Fruit fly (Drosophila melanogaster) whole organism, embryonic: ENCODE measurements around the gene cry.
A peak's percentile ranks its signal among the peaks of the same experiment; 100 is the strongest.

Experiments
- Atf3 ChIP-seq: fragments of 200-800 bp; sonication (Bioruptor generic); optimal IDR thresholded peaks from 3 replicates; lab custom pipeline; 2016; ENCODE audit warnings: missing biosample characterization, missing genetic modification characterization
- CG10147 ChIP-seq: fragments of 200-800 bp; sonication (Bioruptor generic); optimal IDR thresholded peaks from 2 replicates; lab custom pipeline; 2019; ENCODE audit warnings: missing biosample characterization, mild to moderate bottlenecking, missing genetic modification characterization, moderate library complexity
- CG11504 ChIP-seq: fragments of 200-800 bp; sonication (Bioruptor generic); optimal IDR thresholded peaks from 3 replicates; lab custom pipeline; 2019; ENCODE audit warnings: missing biosample characterization, mild to moderate bottlenecking, missing genetic modification characterization, moderate library complexity
- CG13296 ChIP-seq: fragments of 200-800 bp; sonication (Bioruptor generic); optimal IDR thresholded peaks from 3 replicates; lab custom pipeline; 2018; ENCODE audit warnings: missing biosample characterization, mild to moderate bottlenecking, missing genetic modification characterization
- CG13424 ChIP-seq: fragments of 200-800 bp; sonication (Bioruptor generic); optimal IDR thresholded peaks from 2 replicates; lab custom pipeline; 2019; ENCODE audit warnings: missing biosample characterization, mild to moderate bottlenecking, missing genetic modification characterization, moderate library complexity
- CG14965 ChIP-seq: fragments of 200-800 bp; sonication (Bioruptor generic); optimal IDR thresholded peaks from 2 replicates; lab custom pipeline; 2016; ENCODE audit warnings: missing biosample characterization, missing genetic modification characterization, borderline replicate concordance
- CG17359 ChIP-seq: fragments of 200-800 bp; sonication (Bioruptor generic); optimal IDR thresholded peaks from 3 replicates; lab custom pipeline; 2018; ENCODE audit warnings: missing biosample characterization, mild to moderate bottlenecking, missing genetic modification characterization, moderate library complexity
- CG17361 ChIP-seq: fragments of 200-800 bp; sonication (Bioruptor generic); IDR thresholded peaks from 3 replicates; pipeline ENCODE4 v1.3.6; 2022; ENCODE audit warnings: missing biosample characterization, missing genetic modification characterization
- CG1792 ChIP-seq: fragments of 200-800 bp; sonication (Bioruptor generic); optimal IDR thresholded peaks from 2 replicates; lab custom pipeline; 2016; ENCODE audit warnings: missing biosample characterization, missing genetic modification characterization
- CG30020 ChIP-seq: fragments of 200-800 bp; optimal IDR thresholded peaks from 2 replicates; lab custom pipeline; 2019; ENCODE audit warnings: missing biosample characterization, mild to moderate bottlenecking, missing genetic modification characterization, moderate library complexity
- CG5180 ChIP-seq: fragments of 200-800 bp; sonication (Bioruptor generic); optimal IDR thresholded peaks from 3 replicates; lab custom pipeline; 2017; ENCODE audit warnings: missing biosample characterization, missing genetic modification characterization, mild to moderate bottlenecking, moderate library complexity, missing genetic modification reagents
- CG8290 ChIP-seq, 3 experiments: fragments of 200-800 bp; sonication (Bioruptor generic); optimal IDR thresholded peaks; 2 replicates each; lab custom pipeline; 2016 to 2019; ENCODE audit warnings: missing biosample characterization in 3 of 3, missing genetic modification characterization in 3 of 3, mild to moderate bottlenecking in 2 of 3, moderate library complexity in 1 of 3
- CG8944 ChIP-seq: fragments of 200-800 bp; sonication (Bioruptor generic); optimal IDR thresholded peaks from 3 replicates; lab custom pipeline; 2016; ENCODE audit warnings: missing biosample characterization, missing genetic modification characterization
- D19A ChIP-seq: fragments of 200-800 bp; optimal IDR thresholded peaks from 3 replicates; lab custom pipeline; 2019; ENCODE audit warnings: missing biosample characterization, mild to moderate bottlenecking, missing genetic modification characterization, moderate library complexity
- Deaf1 ChIP-seq: fragments of 200-800 bp; optimal IDR thresholded peaks from 3 replicates; lab custom pipeline; 2019; ENCODE audit warnings: missing biosample characterization, mild to moderate bottlenecking, missing genetic modification characterization, moderate library complexity
- Dp ChIP-seq: fragments of 200-800 bp; sonication (Bioruptor generic); optimal IDR thresholded peaks from 2 replicates; lab custom pipeline; 2018; ENCODE audit warnings: missing biosample characterization, mild to moderate bottlenecking, missing genetic modification characterization, moderate library complexity
- Dref ChIP-seq: fragments of 200-800 bp; sonication (Bioruptor generic); IDR thresholded peaks from 2 replicates; pipeline ENCODE4 v1.3.6; 2022; ENCODE audit warnings: missing biosample characterization, missing genetic modification characterization
- Fer1 ChIP-seq: fragments of 200-800 bp; sonication (Bioruptor generic); optimal IDR thresholded peaks from 2 replicates; lab custom pipeline; 2017; ENCODE audit warnings: missing biosample characterization, mild to moderate bottlenecking, missing genetic modification characterization
- Fer3 ChIP-seq: fragments of 200-800 bp; sonication (Bioruptor generic); optimal IDR thresholded peaks from 2 replicates; lab custom pipeline; 2018; ENCODE audit warnings: missing biosample characterization, mild to moderate bottlenecking, missing genetic modification characterization, moderate library complexity
- Hmr ChIP-seq: fragments of 200-800 bp; sonication (Bioruptor generic); optimal IDR thresholded peaks from 3 replicates; lab custom pipeline; 2017; ENCODE audit warnings: mild to moderate bottlenecking, missing biosample characterization, missing genetic modification reagents, missing genetic modification characterization
- Hr39 ChIP-seq: fragments of >200 bp; optimal IDR thresholded peaks from 2 replicates; lab custom pipeline; 2017
- Mad ChIP-seq: fragments of 200-800 bp; sonication (Bioruptor generic); optimal IDR thresholded peaks from 2 replicates; lab custom pipeline; 2016; ENCODE audit warnings: missing biosample characterization, missing genetic modification characterization
- Meics ChIP-seq: fragments of 200-800 bp; sonication (Bioruptor generic); optimal IDR thresholded peaks from 2 replicates; lab custom pipeline; 2017; ENCODE audit warnings: missing biosample characterization, mild to moderate bottlenecking, missing genetic modification characterization
- NK7.1 ChIP-seq: fragments of 200-800 bp; sonication (Bioruptor generic); optimal IDR thresholded peaks from 3 replicates; lab custom pipeline; 2016; ENCODE audit warnings: missing biosample characterization, missing genetic modification characterization
- NfI ChIP-seq: fragments of 200-800 bp; sonication (Bioruptor generic); optimal IDR thresholded peaks from 3 replicates; lab custom pipeline; 2018; ENCODE audit warnings: missing biosample characterization, mild to moderate bottlenecking, missing genetic modification characterization, moderate library complexity
- Oaz ChIP-seq: fragments of 200-800 bp; sonication (Bioruptor generic); IDR thresholded peaks from 2 replicates; pipeline ENCODE4 v1.3.6; 2022; ENCODE audit warnings: missing biosample characterization, missing genetic modification characterization
- Oli ChIP-seq: fragments of 200-800 bp; sonication (Bioruptor generic); optimal IDR thresholded peaks from 2 replicates; lab custom pipeline; 2018; ENCODE audit warnings: missing biosample characterization, mild to moderate bottlenecking, missing genetic modification characterization, moderate library complexity
- Side ChIP-seq: fragments of 200-800 bp; sonication (Bioruptor generic); optimal IDR thresholded peaks from 2 replicates; lab custom pipeline; 2016; ENCODE audit warnings: missing biosample characterization, missing genetic modification characterization
- Tbp ChIP-seq: fragments of >200 bp; optimal IDR thresholded peaks from 2 replicates; lab custom pipeline; 2018; ENCODE audit warnings: missing biosample characterization, missing genetic modification characterization
- Trl ChIP-seq, 3 experiments: fragments of >200 bp in 2 of 3; fragments of 200-800 bp in 1 of 3; sonication (Bioruptor generic) in 1 of 3; optimal IDR thresholded peaks; 2 replicates in 1 of 3; 3 replicates in 2 of 3; lab custom pipeline; 2016 to 2017; ENCODE audit warnings: missing biosample characterization in 1 of 3, missing genetic modification characterization in 1 of 3
- abd-A ChIP-seq: fragments of 200-800 bp; sonication (Bioruptor generic); optimal IDR thresholded peaks from 3 replicates; lab custom pipeline; 2019; ENCODE audit warnings: missing biosample characterization, mild to moderate bottlenecking, missing genetic modification characterization, moderate library complexity
- bcd ChIP-seq: fragments of 200-800 bp; sonication (Bioruptor generic); optimal IDR thresholded peaks from 2 replicates; lab custom pipeline; 2017; ENCODE audit warnings: missing biosample characterization, mild to moderate bottlenecking, missing genetic modification characterization
- cwo ChIP-seq: fragments of 200-800 bp; sonication (Bioruptor generic); optimal IDR thresholded peaks from 3 replicates; lab custom pipeline; 2017; ENCODE audit warnings: missing biosample characterization, missing genetic modification characterization, mild to moderate bottlenecking, moderate library complexity, missing genetic modification reagents
- dmrt99B ChIP-seq: fragments of 200-800 bp; sonication (Bioruptor generic); optimal IDR thresholded peaks from 2 replicates; lab custom pipeline; 2018; ENCODE audit warnings: missing biosample characterization, mild to moderate bottlenecking, missing genetic modification characterization, moderate library complexity
- dpn ChIP-seq, 2 experiments: fragments of 200-800 bp; sonication (Bioruptor generic); optimal IDR thresholded peaks; 3 replicates each; lab custom pipeline; 2016; ENCODE audit warnings: missing biosample characterization in 2 of 2, missing genetic modification characterization in 2 of 2
- eve ChIP-seq, 2 experiments: fragments of >200 bp; optimal IDR thresholded peaks; 2 replicates each; lab custom pipeline; 2017; ENCODE audit warnings: missing biosample characterization in 2 of 2, missing genetic modification characterization in 2 of 2
- gcm ChIP-seq: fragments of 200-800 bp; sonication (Bioruptor generic); optimal IDR thresholded peaks from 2 replicates; lab custom pipeline; 2019; ENCODE audit warnings: missing biosample characterization, mild to moderate bottlenecking, missing genetic modification characterization, moderate library complexity
- gcm2 ChIP-seq: fragments of 200-800 bp; sonication (Bioruptor generic); optimal IDR thresholded peaks from 2 replicates; lab custom pipeline; 2016; ENCODE audit warnings: missing biosample characterization, missing genetic modification characterization
- hb ChIP-seq: fragments of 200-800 bp; sonication (Bioruptor generic); IDR thresholded peaks from 3 replicates; pipeline ENCODE4 v1.3.6; 2022; ENCODE audit warnings: missing biosample characterization, missing genetic modification characterization; ENCODE audit not compliant: partially characterized antibody
- hth ChIP-seq: fragments of >200 bp; optimal IDR thresholded peaks from 2 replicates; lab custom pipeline; 2017; ENCODE audit warnings: inconsistent platforms
- jigr1 ChIP-seq: fragments of 200-800 bp; sonication (Bioruptor generic); IDR thresholded peaks from 3 replicates; pipeline ENCODE4 v1.3.6; 2022; ENCODE audit warnings: missing biosample characterization, missing genetic modification characterization
- lov ChIP-seq, 2 experiments: fragments of 200-800 bp in 1 of 2; fragments of >200 bp in 1 of 2; sonication (Bioruptor generic) in 1 of 2; IDR thresholded peaks in 1 of 2; optimal IDR thresholded peaks in 1 of 2; 2 replicates in 1 of 2; 3 replicates in 1 of 2; pipeline versions ENCODE4 v1.3.6 to Lab custom; 2017 to 2022; ENCODE audit warnings: missing biosample characterization in 1 of 2, missing genetic modification characterization in 1 of 2
- nom ChIP-seq: fragments of 200-800 bp; sonication (Bioruptor generic); optimal IDR thresholded peaks from 2 replicates; lab custom pipeline; 2017; ENCODE audit warnings: missing biosample characterization, missing genetic modification characterization, mild to moderate bottlenecking, moderate library complexity, missing genetic modification reagents
- pfk ChIP-seq: fragments of 200-800 bp; sonication (Bioruptor generic); optimal IDR thresholded peaks from 2 replicates; lab custom pipeline; 2018; ENCODE audit warnings: missing biosample characterization, mild to moderate bottlenecking, missing genetic modification characterization, moderate library complexity
- pros ChIP-seq: fragments of 200-800 bp; sonication (Bioruptor generic); optimal IDR thresholded peaks from 3 replicates; lab custom pipeline; 2019; ENCODE audit warnings: missing biosample characterization, mild to moderate bottlenecking, missing genetic modification characterization, moderate library complexity
- sens ChIP-seq: fragments of 200-800 bp; sonication (Bioruptor generic); peaks from one replicate; lab custom pipeline; 2016; ENCODE audit warnings: missing biosample characterization, missing genetic modification characterization
- tap ChIP-seq: fragments of 200-800 bp; optimal IDR thresholded peaks from 3 replicates; lab custom pipeline; 2019; ENCODE audit warnings: missing biosample characterization, mild to moderate bottlenecking, missing genetic modification characterization, moderate library complexity
- unpg ChIP-seq: fragments of 200-800 bp; sonication (Bioruptor generic); optimal IDR thresholded peaks from 3 replicates; lab custom pipeline; 2018; ENCODE audit warnings: missing biosample characterization, mild to moderate bottlenecking, missing genetic modification characterization, moderate library complexity
- zen ChIP-seq: fragments of 200-800 bp; sonication (Bioruptor generic); optimal IDR thresholded peaks from 3 replicates; lab custom pipeline; 2018; ENCODE audit warnings: missing biosample characterization, mild to moderate bottlenecking, missing genetic modification characterization, moderate library complexity

The cry gene

dm6 chr3R:19187717-19188149 is 24.2 kb upstream of the cry start (continued):
- TF ChIP-seq CG5180 (GFP tag; lab: Kevin White, UChicago) (peak; percentile 27), NK7.1 (no peak), CG11504 (tag; lab: Kevin White, UChicago) (peak; percentile 68), Oaz (GFP tag; lab: Robert Waterston, UW) (no peak), abd-A (tag; lab: Kevin White, UChicago) (peak; percentile 15), zen (tag; lab: Kevin White, UChicago) (no peak), hb (GFP tag; lab: Robert Waterston, UW) (no peak), Tbp (GFP tag; lab: Kevin White, UChicago) (no peak), Mad (no peak), cwo (GFP tag; lab: Kevin White, UChicago) (no peak), eve (GFP tag; optimal IDR thresholded peaks at IDR 0.05; lab: Kevin White, UChicago) (peak in 1 of 2 experiments; percentile 30), CG17361 (GFP tag; lab: Robert Waterston, UW) (0 out of 3 replicates have a peak, but pooled peaks have one; percentile 21), jigr1 (no peak), tap (tag; lab: Kevin White, UChicago) (peak; percentile 38), Fer3 (peak; percentile 16), hth (no peak), Meics (GFP tag; lab: Kevin White, UChicago) (peak; percentile 21), CG1792 (GFP tag; lab: Kevin White, UChicago) (no peak), Fer1 (GFP tag; lab: Kevin White, UChicago) (peak; percentile 19), pfk (GFP tag; lab: Kevin White, UChicago) (no peak), Dp (GFP tag; lab: Kevin White, UChicago) (no peak), CG8944 (GFP tag; lab: Kevin White, UChicago) (no peak), Oli (tag; lab: Kevin White, UChicago) (peak; percentile 44), dpn (GFP tag; optimal IDR thresholded peaks at IDR 0.05; lab: Kevin White, UChicago) (peak in 1 of 2 experiments; percentile 16), pros (peak; percentile 12), nom (peak; percentile 35), gcm2 (no peak), Trl (optimal IDR thresholded peaks at IDR 0.05; lab: Kevin White, UChicago) (no peak), Trl (GFP tag; optimal IDR thresholded peaks at IDR 0.05; lab: Kevin White, UChicago) (no peak), Hmr (peak; percentile 35), CG13424 (peak; percentile 63), Hr39 (lab: Kevin White, UChicago) (no peak), CG17359 (tag; lab: Kevin White, UChicago) (peak; percentile 10), CG8290 (GFP tag; optimal IDR thresholded peaks at IDR 0.05; lab: Kevin White, UChicago) (peak; percentile 98), CG8290 (tag; optimal IDR thresholded peaks at IDR 0.05; lab: Kevin White, UChicago) (peak; percentile 76 to 100), CG30020 (tag; lab: Kevin White, UChicago) (no peak), CG14965 (GFP tag; lab: Kevin White, UChicago) (no peak), Deaf1 (tag; lab: Kevin White, UChicago) (peak; percentile 1), unpg (GFP tag; lab: Kevin White, UChicago) (peak; percentile 27), D19A (tag; lab: Kevin White, UChicago) (no peak), Side (no peak), CG13296 (GFP tag; lab: Kevin White, UChicago) (peak; percentile 44), Dref (GFP tag; lab: Robert Waterston, UW) (no peak), lov (optimal IDR thresholded peaks at IDR 0.05; lab: Kevin White, UChicago) (no peak), lov (GFP tag; IDR thresholded peaks at IDR 0.05; lab: Robert Waterston, UW) (no peak), NfI (GFP tag; lab: Kevin White, UChicago) (peak; percentile 30), sens (GFP tag; lab: Kevin White, UChicago) (peak; percentile 62), bcd (GFP tag; lab: Kevin White, UChicago) (no peak), gcm (GFP tag; lab: Kevin White, UChicago) (no peak), CG10147 (GFP tag; lab: Kevin White, UChicago) (peak; percentile 11), dmrt99B (tag; lab: Kevin White, UChicago) (peak; percentile 63), Atf3 (GFP tag; lab: Kevin White, UChicago) (no peak)
